Worm (Caenorhabditis elegans) whole organism, L1 larva: ENCODE results near the gene Y53G8AM.7.

Experiments
- alr-1 ChIP-seq: fragments of 200-800 bp; sonication (Bioruptor generic); optimal IDR thresholded peaks from 2 replicates; lab custom pipeline; 2018; ENCODE audit warnings: borderline replicate concordance, mild to moderate bottlenecking, missing genetic modification characterization, missing compliant biosample characterization
- dpl-1 ChIP-seq, 3 experiments: fragments of 150-350 bp in 2 of 3; sonication (generic microtip) in 1 of 3; optimal IDR thresholded peaks; 2 replicates each; lab custom pipeline; 2014 to 2017; ENCODE audit warnings: missing biosample characterization in 3 of 3, missing genetic modification characterization in 3 of 3, missing genetic modification reagents in 3 of 3
- irx-1 ChIP-seq: sonication (generic microtip); optimal IDR thresholded peaks from 2 replicates; lab custom pipeline; 2016; ENCODE audit warnings: missing genetic modification characterization, missing compliant biosample characterization
- lin-13 ChIP-seq: fragments of 150-350 bp; optimal IDR thresholded peaks from 2 replicates; lab custom pipeline; 2014; ENCODE audit warnings: missing biosample characterization, missing genetic modification reagents, missing genetic modification characterization
- nhr-237 ChIP-seq: fragments of 150-350 bp; optimal IDR thresholded peaks from 2 replicates; lab custom pipeline; 2014; ENCODE audit warnings: missing biosample characterization, missing genetic modification characterization
- nhr-28 ChIP-seq: fragments of 150-350 bp; optimal IDR thresholded peaks from 2 replicates; lab custom pipeline; 2014; ENCODE audit warnings: missing biosample characterization, missing genetic modification characterization
- rnt-1 ChIP-seq: sonication (generic microtip); optimal IDR thresholded peaks from 2 replicates; lab custom pipeline; 2016; ENCODE audit warnings: mild to moderate bottlenecking, missing genetic modification characterization, moderate library complexity, missing compliant biosample characterization
- tbx-2 ChIP-seq: sonication (generic microtip); optimal IDR thresholded peaks from 2 replicates; lab custom pipeline; 2016; ENCODE audit warnings: missing genetic modification characterization, missing compliant biosample characterization
- vab-15 ChIP-seq: sonication (generic microtip); optimal IDR thresholded peaks from 2 replicates; lab custom pipeline; 2017; ENCODE audit warnings: missing genotype, mild to moderate bottlenecking, missing genetic modification characterization, missing compliant biosample characterization
- ztf-11 ChIP-seq, 2 experiments: sonication (generic microtip); optimal IDR thresholded peaks; 2 replicates each; lab custom pipeline; 2016 to 2017; ENCODE audit warnings: missing genetic modification characterization in 2 of 2, missing biosample characterization in 1 of 2, missing compliant biosample characterization in 1 of 2

ce11 chrIII:3312111-3312510, 45.6 kb upstream of the Y53G8AM.7 start:
- TF ChIP-seq tbx-2 (tag; lab: Kevin White, UChicago) (no peak), alr-1 (tag; lab: Kevin White, UChicago) (no peak), rnt-1 (tag; lab: Kevin White, UChicago) (no peak), lin-13 (GFP tag; lab: Kevin White, UChicago) (no peak), nhr-28 (no peak), vab-15 (tag; lab: Kevin White, UChicago) (no peak), ztf-11 (tag; optimal IDR thresholded peaks at IDR 0.05; lab: Kevin White, UChicago) (no peak), dpl-1 (GFP tag; optimal IDR thresholded peaks at IDR 0.05; lab: Kevin White, UChicago) (no peak), irx-1 (no peak), nhr-237 (tag; lab: Kevin White, UChicago) (no peak)
